Fruit fly (Drosophila melanogaster) whole organism, wandering third instar larva: ENCODE data around the gene tinc.

Source experiments
- Abd-B ChIP-seq: fragments of >200 bp; optimal IDR thresholded peaks from 2 replicates; lab custom pipeline; 2017; ENCODE audit warnings: missing biosample characterization, missing genetic modification characterization
- Dfd ChIP-seq: fragments of >200 bp; optimal IDR thresholded peaks from 2 replicates; lab custom pipeline; 2017; ENCODE audit warnings: missing biosample characterization, missing genetic modification characterization
- sv ChIP-seq: fragments of 200-800 bp; sonication (Bioruptor generic); optimal IDR thresholded peaks from 3 replicates; lab custom pipeline; 2016; ENCODE audit warnings: missing biosample characterization, missing genetic modification characterization

DNA sequence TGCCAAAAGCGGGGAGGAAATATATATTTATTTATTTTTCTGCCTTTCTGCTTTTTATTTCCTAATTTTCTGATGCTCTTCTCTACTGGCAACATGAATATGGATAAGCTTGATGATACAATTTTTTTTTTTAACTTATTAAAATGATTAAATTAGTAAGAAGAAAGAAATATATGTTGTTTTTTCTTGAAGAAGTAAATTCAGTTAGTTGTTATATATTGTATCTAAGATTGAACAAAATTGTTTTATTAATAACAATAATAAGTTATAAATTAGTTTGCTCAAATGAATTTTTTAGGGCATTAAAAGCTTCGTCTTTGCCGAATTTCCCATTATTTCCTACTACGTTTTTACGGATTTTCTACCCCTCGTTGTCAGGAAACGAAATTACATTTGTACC is 19.2 kb downstream of the tinc start:
- TF ChIP-seq Abd-B (GFP tag; lab: Kevin White, UChicago), result no peak
- no peak for TF ChIP-seq sv (GFP tag; lab: Kevin White, UChicago)
- no peak for TF ChIP-seq Dfd (GFP tag; lab: Kevin White, UChicago)
